Worm (Caenorhabditis elegans): ENCODE results near the gene T26H5.10.

Gene T26H5.10

DNA sequence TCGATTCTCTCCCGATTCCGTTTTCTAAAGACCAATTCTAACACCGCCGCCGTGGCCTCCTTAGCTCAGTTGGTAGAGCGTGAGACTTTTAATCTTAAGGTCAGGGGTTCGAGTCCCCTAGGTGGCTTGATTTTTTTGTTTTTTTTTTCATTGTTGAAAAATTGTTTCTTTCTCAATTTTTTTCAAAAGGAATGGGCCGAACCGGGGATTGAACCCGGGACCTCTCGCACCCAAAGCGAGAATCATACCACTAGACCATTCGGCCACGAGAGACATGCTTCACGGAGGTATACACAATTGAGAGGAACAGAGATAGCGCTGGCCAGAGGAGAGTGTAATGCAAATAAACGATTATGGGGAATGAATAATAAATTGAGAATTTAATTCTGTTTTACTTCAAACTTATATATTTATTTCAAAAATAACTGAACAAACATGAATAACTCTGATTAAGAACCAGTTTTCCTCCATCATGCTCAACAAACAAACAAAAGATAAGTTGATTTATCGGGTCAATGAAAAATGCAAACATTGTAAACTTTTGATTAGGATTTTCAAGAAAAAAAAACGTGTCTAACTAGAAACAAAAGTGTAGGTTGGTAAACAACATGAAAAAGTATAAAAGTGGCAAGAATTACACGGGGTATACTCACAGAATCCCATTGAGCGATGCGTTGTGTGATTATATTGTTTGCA is 21.6 kb upstream of the T26H5.10 start, which contains the start of gene pqn-71 (continued):
- TF ChIP-seq C34B4.2 (tag; optimal IDR thresholded peaks at IDR 0.05): no peak
- no peak for TF ChIP-seq aha-1 (tag; optimal IDR thresholded peaks at IDR 0.05)
- peak in 1 of 2 experiments; percentile 38 for TF ChIP-seq ztf-11 (tag; optimal IDR thresholded peaks at IDR 0.05)
- TF ChIP-seq nhr-19 (GFP tag; conservative IDR thresholded peaks at IDR 0.05): peak; percentile 80
- peak; percentile 37 for TF ChIP-seq C04F5.9 (tag; optimal IDR thresholded peaks at IDR 0.05)
- TF ChIP-seq dsc-1 (tag; optimal IDR thresholded peaks at IDR 0.05): peak; percentile 79
- peak; percentile 65 for TF ChIP-seq xbp-1 (tag; optimal IDR thresholded peaks at IDR 0.05)
- peak; percentile 76 for TF ChIP-seq tbx-2 (tag; optimal IDR thresholded peaks at IDR 0.05)
- no peak for TF ChIP-seq F16B12.6 (tag; optimal IDR thresholded peaks at IDR 0.05)
- peak; percentile 42 to 75 for TF ChIP-seq lin-35 (GFP tag; optimal IDR thresholded peaks at IDR 0.05)
- TF ChIP-seq fkh-4 (tag; optimal IDR thresholded peaks at IDR 0.05; ENCODE audit: borderline replicate concordance): no peak
- peak; percentile 91 for TF ChIP-seq nhr-47 (tag; optimal IDR thresholded peaks at IDR 0.05)
- TF ChIP-seq nhr-84 (tag; optimal IDR thresholded peaks at IDR 0.05): no peak
- peak; percentile 55 for TF ChIP-seq snpc-4 (tag; optimal IDR thresholded peaks at IDR 0.05)
- TF ChIP-seq nhr-76 (tag; optimal IDR thresholded peaks at IDR 0.05): no peak
- peak; percentile 86 for TF ChIP-seq nhr-77 (tag; optimal IDR thresholded peaks at IDR 0.05)
- no peak for TF ChIP-seq ceh-63 (GFP tag; optimal IDR thresholded peaks at IDR 0.05)
- TF ChIP-seq lin-15B (tag; optimal IDR thresholded peaks at IDR 0.05): no peak
- no peak for TF ChIP-seq nhr-12 (tag; optimal IDR thresholded peaks at IDR 0.05)
- TF ChIP-seq sox-4 (tag; optimal IDR thresholded peaks at IDR 0.05): peak; percentile 45
- TF ChIP-seq lir-3 (tag; optimal IDR thresholded peaks at IDR 0.05; ENCODE audit: poor library complexity): peak; percentile 44
- peak; percentile 27 for TF ChIP-seq isw-1 (GFP tag; IDR thresholded peaks at IDR 0.05)
- TF ChIP-seq unc-98 (GFP tag; IDR thresholded peaks at IDR 0.05): 0 out of 2 replicates have a peak, but pooled peaks have one; percentile 25
- TF ChIP-seq swsn-7 (tag; optimal IDR thresholded peaks at IDR 0.05): peak; percentile 78
- TF ChIP-seq nhr-20 (tag; optimal IDR thresholded peaks at IDR 0.05): peak; percentile 85
- TF ChIP-seq alr-1 (tag; optimal IDR thresholded peaks at IDR 0.05; ENCODE audit: borderline replicate concordance): no peak
- peak; percentile 47 for TF ChIP-seq fos-1 (tag; optimal IDR thresholded peaks at IDR 0.05)
- no peak for TF ChIP-seq lin-39 (tag; optimal IDR thresholded peaks at IDR 0.05)
- no peak for TF ChIP-seq pqm-1 (tag; optimal IDR thresholded peaks at IDR 0.05)
- peak; percentile 41 for TF ChIP-seq sup-37 (GFP tag; optimal IDR thresholded peaks at IDR 0.05)
- peak; percentile 41 to 65 (median 50) for TF ChIP-seq ceh-82 (tag; optimal IDR thresholded peaks at IDR 0.05)
- peak; percentile 2 for TF ChIP-seq vab-15 (tag; optimal IDR thresholded peaks at IDR 0.05)
- TF ChIP-seq mep-1 (tag; optimal IDR thresholded peaks at IDR 0.05): peak; percentile 88
- peak; percentile 77 for TF ChIP-seq lin-14 (GFP tag; optimal IDR thresholded peaks at IDR 0.05)
- TF ChIP-seq lin-13 (GFP tag; optimal IDR thresholded peaks at IDR 0.05): peak; percentile 54
- no peak for TF ChIP-seq ama-1 (optimal IDR thresholded peaks at IDR 0.05)
- no peak for TF ChIP-seq nhr-28 (tag; optimal IDR thresholded peaks at IDR 0.05)
- peak; percentile 49 for TF ChIP-seq skn-1 (tag; optimal IDR thresholded peaks at IDR 0.05)
- TF ChIP-seq efl-1 (optimal IDR thresholded peaks at IDR 0.05): peak; percentile 42 to 68
- peak; percentile 42 to 96 for TF ChIP-seq efl-1 (GFP tag; optimal IDR thresholded peaks at IDR 0.05 in 1 of 2)
- TF ChIP-seq nhr-90 (tag; optimal IDR thresholded peaks at IDR 0.05; ENCODE audit: poor library complexity): peak; percentile 94
- peak; percentile 39 to 58 (median 48) for TF ChIP-seq dpl-1 (GFP tag; optimal IDR thresholded peaks at IDR 0.05)
- no peak for TF ChIP-seq ces-1 (GFP tag; optimal IDR thresholded peaks at IDR 0.05)
- no peak for TF ChIP-seq unc-62 (GFP tag; optimal IDR thresholded peaks at IDR 0.05)
- TF ChIP-seq elt-3 (tag; optimal IDR thresholded peaks at IDR 0.05): peak in 2 of 6 experiments; percentile 45 to 72
- TF ChIP-seq unc-30 (tag; optimal IDR thresholded peaks at IDR 0.05): no peak
- peak; percentile 22 for TF ChIP-seq efl-3 (GFP tag; optimal IDR thresholded peaks at IDR 0.05)
- TF ChIP-seq lsy-2 (tag; optimal IDR thresholded peaks at IDR 0.05): no peak
- TF ChIP-seq zag-1 (tag; optimal IDR thresholded peaks at IDR 0.05): no peak
- no peak for TF ChIP-seq ets-5 (GFP tag; IDR thresholded peaks at IDR 0.05)
- TF ChIP-seq mef-2 (tag; optimal IDR thresholded peaks at IDR 0.05): no peak
- peak; percentile 86 for TF ChIP-seq nhr-85 (tag)
- TF ChIP-seq rnt-1 (tag; optimal IDR thresholded peaks at IDR 0.05): peak; percentile 56

Data from whole organism, L1 larva.